Worm (Caenorhabditis elegans): ENCODE results near the gene T06D8.9.

Gene T06D8.9

DNA sequence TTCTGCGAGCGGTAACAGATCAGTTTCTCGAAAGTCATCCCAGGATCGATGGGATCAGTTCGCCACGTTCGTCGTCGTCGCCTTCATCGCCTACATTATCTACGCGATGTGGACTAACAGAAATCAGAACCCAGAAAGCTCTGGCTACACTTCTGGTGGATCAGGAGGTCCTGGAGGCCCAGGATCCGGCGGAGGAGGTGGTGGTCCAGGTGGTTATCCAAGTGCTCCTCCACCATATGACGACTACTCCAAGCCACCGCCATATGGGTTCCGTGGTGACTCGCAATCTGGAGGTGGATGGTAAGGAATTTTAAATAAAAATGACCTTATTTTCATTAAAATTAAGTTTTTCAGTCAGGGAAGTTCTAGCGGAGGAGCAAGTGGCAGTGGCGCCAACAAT lies 817 bp downstream of the T06D8.9 start:
- TF ChIP-seq him-1 (tag; optimal IDR thresholded peaks at IDR 0.05): no peak
- no peak for TF ChIP-seq W03F9.2 (tag; optimal IDR thresholded peaks at IDR 0.05)
- no peak for TF ChIP-seq dao-5 (tag; optimal IDR thresholded peaks at IDR 0.05)

DNA sequence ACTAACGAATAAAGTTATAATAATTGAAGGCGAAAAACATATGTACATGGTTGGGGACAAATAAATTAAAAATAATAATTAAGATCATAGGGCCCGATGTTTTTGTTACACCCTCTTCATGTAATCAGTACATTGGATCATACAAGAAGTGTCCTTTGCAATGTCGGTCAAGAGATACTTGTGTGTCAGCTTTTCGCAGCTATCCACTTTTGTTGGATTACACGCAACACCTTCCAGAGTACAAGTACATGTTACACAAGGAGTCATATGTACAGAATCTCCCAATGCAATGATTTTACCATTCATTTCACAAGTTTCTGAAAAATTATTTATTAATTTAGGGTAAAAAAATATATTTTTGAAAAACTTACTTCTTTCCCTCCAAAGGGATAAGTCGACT lies 1.6 kb downstream of the T06D8.9 start:
- no peak for TF ChIP-seq W03F9.2 (tag; optimal IDR thresholded peaks at IDR 0.05)
- no peak for TF ChIP-seq him-1 (tag; optimal IDR thresholded peaks at IDR 0.05)
- TF ChIP-seq dao-5 (tag; optimal IDR thresholded peaks at IDR 0.05): no peak

DNA sequence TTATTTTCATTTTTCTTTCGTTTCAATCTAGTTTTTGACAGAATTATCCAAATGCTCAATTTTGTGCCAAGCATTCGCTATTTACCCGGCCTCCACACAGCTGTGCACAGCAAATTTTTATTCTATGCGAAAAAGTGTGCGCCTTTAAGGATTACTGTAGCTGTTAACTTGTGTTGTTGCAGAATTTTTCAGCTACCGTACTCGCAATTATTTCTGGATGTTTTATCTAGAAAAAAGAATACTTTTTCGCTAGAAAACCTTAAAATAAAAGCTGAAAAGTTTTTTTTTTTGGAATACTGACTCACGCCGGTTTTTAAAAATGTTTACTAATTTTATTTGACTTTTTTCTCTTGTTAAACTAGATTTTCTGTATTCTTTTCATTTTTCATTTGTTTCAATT lies 2.1 kb downstream of the T06D8.9 start:
- TF ChIP-seq dao-5 (tag; optimal IDR thresholded peaks at IDR 0.05) (no peak), W03F9.2 (tag; optimal IDR thresholded peaks at IDR 0.05) (no peak), him-1 (tag; optimal IDR thresholded peaks at IDR 0.05) (no peak)

- TF ChIP-seq him-1 (tag; optimal IDR thresholded peaks at IDR 0.05) (no peak), W03F9.2 (tag; optimal IDR thresholded peaks at IDR 0.05) (no peak), dao-5 (tag; optimal IDR thresholded peaks at IDR 0.05) (no peak)
Observed at ce11 chrII:11242918-11243317, 3.5 kb downstream of the T06D8.9 start.

DNA sequence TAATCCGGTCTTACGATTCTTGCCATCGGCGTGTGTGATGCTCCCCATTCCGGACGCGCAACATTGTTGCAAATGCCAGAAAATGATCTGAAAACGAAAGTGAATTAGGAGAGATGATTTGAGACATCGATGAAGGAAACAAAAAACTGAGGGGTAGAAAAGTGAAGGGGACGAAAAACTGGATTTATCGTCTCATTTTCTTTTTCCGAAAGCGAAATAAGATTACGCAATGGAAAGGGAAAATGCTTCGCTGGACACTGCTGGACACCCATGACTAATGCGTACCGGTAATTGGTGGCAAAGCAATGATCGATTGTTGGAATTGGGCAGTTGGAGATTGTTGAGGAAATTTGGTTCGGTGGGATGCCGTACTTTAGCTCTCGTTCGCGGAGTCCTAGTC lies 7.1 kb downstream of the T06D8.9 start:
- no peak for TF ChIP-seq W03F9.2 (tag; optimal IDR thresholded peaks at IDR 0.05)
- no peak for TF ChIP-seq dao-5 (tag; optimal IDR thresholded peaks at IDR 0.05)
- TF ChIP-seq him-1 (tag; optimal IDR thresholded peaks at IDR 0.05): no peak

DNA sequence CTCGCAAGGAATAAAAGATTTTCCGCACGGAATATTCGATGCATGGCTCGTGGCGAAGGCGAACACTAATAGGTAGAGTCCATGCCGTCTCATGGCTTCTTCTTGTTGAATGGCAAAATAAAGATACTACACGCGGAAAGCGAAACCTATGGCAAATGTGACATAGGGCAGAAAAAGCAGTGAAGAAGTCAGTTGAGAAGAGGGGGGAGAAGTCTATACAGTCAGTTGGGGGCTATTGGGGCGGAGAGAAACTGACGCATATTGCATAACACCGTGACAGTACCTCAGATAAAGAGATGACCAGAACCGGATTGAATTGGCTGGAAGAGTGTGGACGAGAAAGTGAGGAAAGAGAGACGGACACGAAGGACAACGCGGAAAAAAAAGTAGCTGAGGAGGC lies 8.0 kb downstream of the T06D8.9 start, which contains the start of gene T06D8.10:
T06D8.10 (minus strand) TSS at position 101 of the 400 bp plus-strand sequence.
- TF ChIP-seq dao-5 (tag; optimal IDR thresholded peaks at IDR 0.05) (no peak), him-1 (tag; optimal IDR thresholded peaks at IDR 0.05) (no peak), W03F9.2 (tag; optimal IDR thresholded peaks at IDR 0.05) (no peak)

- TF ChIP-seq W03F9.2 (tag; optimal IDR thresholded peaks at IDR 0.05) (no peak), him-1 (tag; optimal IDR thresholded peaks at IDR 0.05) (no peak), dao-5 (tag; optimal IDR thresholded peaks at IDR 0.05) (no peak)
Observed at ce11 chrII:11255536-11255935, 16.1 kb downstream of the T06D8.9 start, which contains the start of gene T05B9.2. Gene T05B9.2 (plus strand): TSS chrII:11255836.

- TF ChIP-seq dao-5 (tag; optimal IDR thresholded peaks at IDR 0.05) (no peak), W03F9.2 (tag; optimal IDR thresholded peaks at IDR 0.05) (no peak), him-1 (tag; optimal IDR thresholded peaks at IDR 0.05) (no peak)
Observed at ce11 chrII:11259766-11260165, 20.4 kb downstream of the T06D8.9 start.

DNA sequence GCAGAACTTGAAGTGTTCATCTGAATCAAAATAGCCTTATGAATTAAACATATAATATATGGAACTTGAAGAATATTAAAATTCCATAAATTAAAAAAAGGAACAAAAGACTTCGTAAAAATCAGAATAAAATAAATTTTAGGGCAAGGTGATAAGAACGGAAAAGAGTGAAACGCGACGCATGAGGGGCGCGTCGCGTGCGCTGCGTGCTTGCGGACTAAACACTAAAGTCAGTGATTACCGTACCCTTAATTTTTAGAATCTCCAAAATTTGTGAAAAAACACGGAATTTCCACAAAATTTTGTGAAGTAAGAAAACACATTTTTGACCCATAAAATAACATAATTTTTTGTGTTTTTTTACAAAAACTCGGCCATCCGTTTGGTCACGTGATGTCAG lies 21.8 kb downstream of the T06D8.9 start, which contains the start of gene T05B9.1:
T05B9.1 (minus strand) TSS at position 20 of the 400 bp plus-strand sequence.
- TF ChIP-seq W03F9.2 (tag; optimal IDR thresholded peaks at IDR 0.05): no peak

DNA sequence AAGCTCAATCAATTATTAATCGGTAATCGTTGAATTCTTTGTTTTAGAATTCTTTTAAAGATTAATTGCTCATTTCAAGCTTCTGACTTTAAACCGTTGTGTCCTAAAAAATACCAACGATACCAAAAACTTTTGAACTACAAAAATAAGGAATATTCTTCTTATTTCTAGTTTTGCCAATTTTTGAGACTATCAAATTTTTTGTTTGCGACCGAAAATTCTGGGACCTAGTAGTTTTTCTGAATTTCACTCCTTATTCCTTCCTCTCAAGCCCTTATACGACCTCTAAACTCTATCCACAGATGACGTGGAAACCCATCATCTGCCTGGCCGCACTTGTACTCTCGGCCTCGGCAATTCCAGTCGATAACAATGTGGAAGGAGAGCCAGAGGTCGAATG lies 29.4 kb downstream of the T06D8.9 start, which contains the start of gene cut-1:
cut-1 (plus strand) TSS at position 301 of the 400 bp plus-strand sequence.
- no peak for TF ChIP-seq dao-5 (tag; optimal IDR thresholded peaks at IDR 0.05)
- TF ChIP-seq him-1 (tag; optimal IDR thresholded peaks at IDR 0.05): no peak
- no peak for TF ChIP-seq W03F9.2 (tag; optimal IDR thresholded peaks at IDR 0.05)

ce11 chrII:11270829-11271228 lies 31.4 kb downstream of the T06D8.9 start:
- TF ChIP-seq W03F9.2 (tag; optimal IDR thresholded peaks at IDR 0.05) (no peak), him-1 (tag; optimal IDR thresholded peaks at IDR 0.05) (no peak), dao-5 (tag; optimal IDR thresholded peaks at IDR 0.05) (no peak)

DNA sequence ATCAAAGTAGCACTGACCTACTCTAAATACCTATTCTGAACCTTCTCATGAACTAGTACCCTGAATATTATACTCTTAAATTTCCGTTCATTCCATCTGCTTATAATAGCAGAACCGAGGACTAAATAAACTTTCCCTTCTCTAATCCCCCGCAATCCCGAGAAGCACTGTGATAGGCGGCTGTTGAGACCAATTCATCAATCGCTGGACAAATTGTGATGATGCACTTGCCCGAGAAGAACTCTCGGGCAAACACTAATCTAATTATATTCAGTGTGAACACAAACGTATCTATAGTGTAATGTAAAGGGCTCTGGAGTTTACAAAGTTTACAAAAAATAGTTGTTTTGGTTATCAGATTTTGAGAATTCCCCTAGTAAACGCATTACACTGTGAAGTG lies 35.5 kb downstream of the T06D8.9 start:
- TF ChIP-seq him-1 (tag; optimal IDR thresholded peaks at IDR 0.05) (no peak), W03F9.2 (tag; optimal IDR thresholded peaks at IDR 0.05) (no peak), dao-5 (tag; optimal IDR thresholded peaks at IDR 0.05) (no peak)

ce11 chrII:11275484-11275883 lies 36.1 kb downstream of the T06D8.9 start:
- TF ChIP-seq W03F9.2 (tag; optimal IDR thresholded peaks at IDR 0.05) (no peak), him-1 (tag; optimal IDR thresholded peaks at IDR 0.05) (no peak), dao-5 (tag; optimal IDR thresholded peaks at IDR 0.05) (no peak)

DNA sequence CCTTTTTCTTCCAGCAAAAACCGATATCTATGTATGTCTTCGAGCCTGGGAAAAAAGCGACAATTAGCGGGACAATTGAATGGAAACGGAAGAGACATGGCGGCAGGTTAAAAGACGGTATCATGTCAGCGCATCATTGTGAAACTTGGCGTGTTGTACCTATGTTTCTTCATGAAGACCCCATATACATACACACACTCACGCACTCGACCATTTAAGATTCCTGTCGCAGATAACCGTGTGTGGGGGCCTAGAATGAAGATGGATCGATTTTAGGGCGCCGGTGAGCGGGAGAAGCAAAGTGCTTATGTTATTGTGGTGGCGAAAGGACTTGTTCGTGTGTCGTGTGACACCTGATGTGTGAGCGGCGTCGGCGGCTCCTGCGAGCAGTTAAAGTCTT lies 37.5 kb downstream of the T06D8.9 start:
- TF ChIP-seq dao-5 (tag; optimal IDR thresholded peaks at IDR 0.05) (no peak), him-1 (tag; optimal IDR thresholded peaks at IDR 0.05) (no peak), W03F9.2 (tag; optimal IDR thresholded peaks at IDR 0.05) (no peak)

ce11 chrII:11279971-11280370 lies 40.6 kb downstream of the T06D8.9 start:
- TF ChIP-seq dao-5 (tag; optimal IDR thresholded peaks at IDR 0.05) (no peak), W03F9.2 (tag; optimal IDR thresholded peaks at IDR 0.05) (no peak)

All from whole organism, L4/young adult.